Worm (Caenorhabditis elegans): Measurements from ENCODE around the gene Y42A5A.1.

The Y42A5A.1 gene

DNA sequence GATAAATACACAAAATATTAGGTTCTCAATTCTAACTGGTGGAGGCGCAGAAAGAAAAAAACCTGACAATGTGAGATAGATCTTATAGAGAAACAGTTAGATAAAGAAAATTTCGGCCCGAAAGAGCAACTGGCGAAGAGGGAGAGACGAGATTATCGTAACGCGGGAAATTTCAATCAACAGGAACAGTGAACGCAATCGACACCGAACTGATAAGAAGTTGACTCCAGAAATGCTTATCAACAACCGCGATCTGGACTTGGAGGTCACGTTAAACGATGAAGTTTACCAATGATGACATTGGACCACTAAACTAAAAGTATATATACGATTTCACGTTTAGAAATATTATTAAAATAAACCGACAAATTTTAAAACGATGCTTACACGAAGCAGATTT is 11.3 kb upstream of the Y42A5A.1 start (continued):
- TF ChIP-seq hmg-20 (GFP tag; IDR thresholded peaks at IDR 0.05) (peak; percentile 60; the same call in 1 of the 2 replicates), ztf-6 (GFP tag; IDR thresholded peaks at IDR 0.05) (no peak), mcd-1 (GFP tag; IDR thresholded peaks at IDR 0.05) (peak; percentile 55), lin-40 (tag; optimal IDR thresholded peaks at IDR 0.05) (peak; percentile 37), snpc-4 (GFP tag; optimal IDR thresholded peaks at IDR 0.05) (peak; percentile 28), snpc-4 (tag; optimal IDR thresholded peaks at IDR 0.05) (peak in 3 of 4 experiments; percentile 50 to 52 (median 50)), cebp-1 (GFP tag; IDR thresholded peaks at IDR 0.05) (no peak), cebp-1 (tag; optimal IDR thresholded peaks at IDR 0.05) (peak; percentile 40), rpc-1 (optimal IDR thresholded peaks at IDR 0.05) (no peak), rpc-1 (tag; optimal IDR thresholded peaks at IDR 0.05) (no peak), F23B12.7 (tag; optimal IDR thresholded peaks at IDR 0.05; ENCODE audit: insufficient read depth) (peak; percentile 39), dpff-1 (tag; optimal IDR thresholded peaks at IDR 0.05) (no peak), atf-7 (tag; optimal IDR thresholded peaks at IDR 0.05) (peak; percentile 70), ccch-3 (GFP tag; optimal IDR thresholded peaks at IDR 0.05) (no peak), attf-3 (GFP tag; conservative IDR thresholded peaks at IDR 0.05) (no peak), zfh-2 (GFP tag; conservative IDR thresholded peaks at IDR 0.05) (no peak), ceh-27 (GFP tag; optimal IDR thresholded peaks at IDR 0.05) (peak; percentile 68), D2030.7 (GFP tag; IDR thresholded peaks at IDR 0.05) (0 out of 2 replicates have a peak, but pooled peaks have one; percentile 30), B0261.1 (tag; optimal IDR thresholded peaks at IDR 0.05) (no peak), Y53G8AR.9 (GFP tag; conservative IDR thresholded peaks at IDR 0.05) (peak; percentile 95), F55B11.4 (tag; optimal IDR thresholded peaks at IDR 0.05; ENCODE audit: borderline replicate concordance, insufficient read depth) (no peak), sdz-38 (tag; optimal IDR thresholded peaks at IDR 0.05) (no peak), madf-8 (GFP tag; conservative IDR thresholded peaks at IDR 0.05) (peak; percentile 9; the same call in 1 of the 2 replicates), madf-10 (tag; optimal IDR thresholded peaks at IDR 0.05) (peak; percentile 31), Y53F4B.3 (GFP tag; IDR thresholded peaks at IDR 0.05) (no peak), ceh-100 (GFP tag; IDR thresholded peaks at IDR 0.05) (peak; percentile 71), B0019.2 (GFP tag; conservative IDR thresholded peaks at IDR 0.05) (no peak), lin-26 (GFP tag; IDR thresholded peaks at IDR 0.05) (peak; percentile 73; the same call in 1 of the 2 replicates), snpc-1.1 (tag; optimal IDR thresholded peaks at IDR 0.05; ENCODE audit: insufficient read depth) (no peak), F37B4.10 (GFP tag; IDR thresholded peaks at IDR 0.05) (no peak), efl-1 (GFP tag; optimal IDR thresholded peaks at IDR 0.05) (no peak), gei-17 (GFP tag; optimal IDR thresholded peaks at IDR 0.05) (no peak), F57A8.1 (GFP tag; optimal IDR thresholded peaks at IDR 0.05) (no peak)

ce11 chrV:11078104-11078724 is 9.5 kb upstream of the Y42A5A.1 start, which contains the start of gene act-2:
TSS of gene act-2 (minus strand) at chrV:11078154.
- TF ChIP-seq C17E4.6 (GFP tag; IDR thresholded peaks at IDR 0.05) (peak; percentile 76), ceh-91 (GFP tag; IDR thresholded peaks at IDR 0.05) (peak; percentile 86), lir-1 (GFP tag; conservative IDR thresholded peaks at IDR 0.05) (peak; percentile 59; the same call in 1 of the 2 replicates), mes-4 (tag; optimal IDR thresholded peaks at IDR 0.05) (no peak), F57A8.1 (GFP tag; optimal IDR thresholded peaks at IDR 0.05) (no peak), F39B2.1 (GFP tag; IDR thresholded peaks at IDR 0.05) (no peak), tbp1 (GFP tag; optimal IDR thresholded peaks at IDR 0.05) (peak; percentile 53), B0019.2 (GFP tag; conservative IDR thresholded peaks at IDR 0.05) (peak; percentile 75; the same call in 1 of the 2 replicates), lin-54 (GFP tag; optimal IDR thresholded peaks at IDR 0.05) (peak; percentile 93), rcor-1 (GFP tag; IDR thresholded peaks at IDR 0.05) (peak; percentile 70), F23B12.7 (tag; optimal IDR thresholded peaks at IDR 0.05; ENCODE audit: insufficient read depth) (peak; percentile 22), efl-1 (GFP tag; optimal IDR thresholded peaks at IDR 0.05) (peak; percentile 96), ZK185.1 (tag; optimal IDR thresholded peaks at IDR 0.05; ENCODE audit: poor library complexity, severe bottlenecking) (no peak), aptf-2 (GFP tag; conservative IDR thresholded peaks at IDR 0.05) (0 out of 2 replicates have a peak, but pooled peaks have one; percentile 46), nfyb-1 (GFP tag; IDR thresholded peaks at IDR 0.05) (peak; percentile 76; the same call in 1 of the 2 replicates), dox-1 (GFP tag; IDR thresholded peaks at IDR 0.05) (peak; percentile 93), nhr-80 (tag; optimal IDR thresholded peaks at IDR 0.05) (peak; percentile 42), ztf-26 (tag; optimal IDR thresholded peaks at IDR 0.05) (peak; percentile 55), ceh-100 (GFP tag; IDR thresholded peaks at IDR 0.05) (peak; percentile 64), ccch-3 (GFP tag; optimal IDR thresholded peaks at IDR 0.05) (no peak)

Measured in whole organism, young adult.